Worm (Caenorhabditis elegans): ENCODE measurements around the gene C06A8.6.

DNA sequence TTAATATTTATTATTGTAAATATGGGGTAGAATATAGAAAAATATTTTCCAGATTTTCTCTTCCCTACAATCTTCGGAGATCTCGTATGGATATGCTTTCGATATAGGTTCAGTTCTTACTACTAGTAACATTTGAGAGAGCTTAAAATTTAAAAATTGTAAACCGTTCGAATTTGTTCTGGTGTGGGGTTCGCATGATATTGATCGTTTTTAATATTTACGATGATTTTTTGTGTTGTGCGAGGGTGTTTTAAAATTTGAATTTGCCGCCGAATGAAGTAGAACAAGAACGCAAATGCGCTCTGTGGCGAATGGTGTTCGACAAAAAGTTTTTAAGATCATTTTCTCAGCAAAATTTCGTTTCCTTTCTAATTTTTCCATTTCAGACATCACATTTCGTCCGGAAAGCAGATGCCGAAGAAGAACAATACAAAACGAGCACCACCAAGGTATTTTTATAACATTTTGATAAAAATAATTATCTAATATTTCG lies 11.2 kb downstream of the C06A8.6 start, which contains the start of gene skr-17:
- TF ChIP-seq egl-27 (tag; optimal IDR thresholded peaks at IDR 0.05), result no peak
- no peak for TF ChIP-seq mes-2 (tag; optimal IDR thresholded peaks at IDR 0.05; ENCODE audit: poor library complexity, severe bottlenecking)
- TF ChIP-seq pqm-1 (tag; optimal IDR thresholded peaks at IDR 0.05), result no peak
- TF ChIP-seq dmd-8 (GFP tag; IDR thresholded peaks at IDR 0.05), result no peak
- TF ChIP-seq vab-7 (GFP tag; IDR thresholded peaks at IDR 0.05), result no peak
- TF ChIP-seq fos-1 (tag; optimal IDR thresholded peaks at IDR 0.05), result no peak
- no peak for TF ChIP-seq ctbp-1 (GFP tag; IDR thresholded peaks at IDR 0.05)

Data from whole organism, L4 larva.